Fruit fly (Drosophila melanogaster) whole organism: ENCODE results near the gene gw.

Experiments
- CG8478 ChIP-seq: fragments of >200 bp; optimal IDR thresholded peaks from 2 replicates; lab custom pipeline; 2018; ENCODE audit warnings: inconsistent platforms
- Dll ChIP-seq: fragments of >200 bp; optimal IDR thresholded peaks from 2 replicates; lab custom pipeline; 2017
- EcR ChIP-seq, 2 experiments: fragments of >200 bp; optimal IDR thresholded peaks; 2 replicates each; lab custom pipeline; 2017; ENCODE audit warnings: missing biosample characterization in 2 of 2, missing genetic modification characterization in 2 of 2, missing genetic modification reagents in 2 of 2
- pan ChIP-seq: fragments of >200 bp; optimal IDR thresholded peaks from 2 replicates; lab custom pipeline; 2017
- psq ChIP-seq: fragments of >200 bp; optimal IDR thresholded peaks from 2 replicates; lab custom pipeline; 2017
- usp ChIP-seq: fragments of >200 bp; optimal IDR thresholded peaks from 2 replicates; lab custom pipeline; 2017; ENCODE audit warnings: missing biosample characterization, missing genetic modification characterization, mixed read lengths

The gw gene

DNA sequence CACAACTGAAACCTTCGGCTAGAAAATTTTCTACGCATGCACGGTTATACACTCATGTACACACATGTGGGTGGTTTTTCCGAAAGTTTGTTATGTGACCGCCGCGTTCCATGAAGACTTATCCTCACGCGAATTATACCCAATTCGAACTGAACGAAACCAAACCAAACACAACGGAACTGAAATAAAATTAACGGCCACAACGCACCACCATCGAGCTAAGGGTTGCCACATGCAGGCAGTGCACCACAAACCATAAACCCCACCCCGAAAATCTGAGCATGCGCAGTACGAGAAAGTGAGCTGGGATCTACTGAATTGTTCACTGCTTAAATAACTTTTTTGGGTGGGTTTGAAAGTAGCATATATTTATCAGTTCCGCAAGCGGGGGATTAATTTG is 52.9 kb downstream of the gw start, which contains the start of gene onecut:
Gene onecut, minus strand, starts transcription at position 152 of the 400 bp plus-strand sequence.
- TF ChIP-seq Dll (lab: Kevin White, UChicago), result no peak
- TF ChIP-seq usp (GFP tag; lab: Kevin White, UChicago), result no peak
- no peak for TF ChIP-seq EcR (GFP tag; optimal IDR thresholded peaks at IDR 0.05; lab: Kevin White, UChicago)
- TF ChIP-seq psq (lab: Kevin White, UChicago), result no peak
- no peak for TF ChIP-seq pan
- TF ChIP-seq CG8478 (lab: Kevin White, UChicago), result no peak
